Fruit fly (Drosophila melanogaster) whole organism, embryonic: ENCODE results near the gene Oatp26F.

Experiments
- Bgb ChIP-seq: fragments of 200-800 bp; sonication (Bioruptor generic); IDR thresholded peaks from 2 replicates; pipeline ENCODE4 v1.3.6; 2022; ENCODE audit warnings: missing biosample characterization, missing genetic modification characterization; ENCODE audit not compliant: partially characterized antibody
- CG10565 ChIP-seq: fragments of 200-800 bp; sonication (Bioruptor generic); optimal IDR thresholded peaks from 3 replicates; lab custom pipeline; 2016; ENCODE audit warnings: missing biosample characterization, mild to moderate bottlenecking, missing genetic modification characterization
- CG14441 ChIP-seq: fragments of 200-800 bp; sonication (Bioruptor generic); IDR thresholded peaks from 2 replicates; pipeline ENCODE4 v1.3.6; 2022; ENCODE audit warnings: missing biosample characterization, missing genetic modification characterization
- CG1603 ChIP-seq: fragments of 200-800 bp; sonication (Bioruptor generic); optimal IDR thresholded peaks from 2 replicates; lab custom pipeline; 2019; ENCODE audit warnings: missing biosample characterization, mild to moderate bottlenecking, missing genetic modification characterization, moderate library complexity
- CG18011 ChIP-seq: fragments of 200-800 bp; sonication (Bioruptor generic); optimal IDR thresholded peaks from 2 replicates; lab custom pipeline; 2017; ENCODE audit warnings: missing biosample characterization, missing genetic modification characterization, mild to moderate bottlenecking, moderate library complexity, missing genotype
- CG18476 ChIP-seq: fragments of 200-800 bp; sonication (Bioruptor generic); optimal IDR thresholded peaks from 2 replicates; lab custom pipeline; 2016; ENCODE audit warnings: missing biosample characterization, mild to moderate bottlenecking, missing genetic modification characterization
- CG2712 ChIP-seq: fragments of 200-800 bp; optimal IDR thresholded peaks from 3 replicates; lab custom pipeline; 2019; ENCODE audit warnings: missing biosample characterization, mild to moderate bottlenecking, missing genetic modification characterization, moderate library complexity
- CG30403 ChIP-seq: fragments of 200-800 bp; sonication (Bioruptor generic); optimal IDR thresholded peaks from 3 replicates; lab custom pipeline; 2016; ENCODE audit warnings: missing biosample characterization, missing genetic modification characterization
- CG34224 ChIP-seq: fragments of 200-800 bp; sonication (Bioruptor generic); IDR thresholded peaks from 3 replicates; pipeline ENCODE4 v1.3.6; 2022; ENCODE audit warnings: missing biosample characterization, missing genetic modification characterization; ENCODE audit not compliant: partially characterized antibody
- CG3995 ChIP-seq: fragments of 200-800 bp; sonication (Bioruptor generic); optimal IDR thresholded peaks from 3 replicates; lab custom pipeline; 2016; ENCODE audit warnings: missing biosample characterization, missing genetic modification characterization
- CG4360 ChIP-seq: fragments of 200-800 bp; sonication (Bioruptor generic); IDR thresholded peaks from 2 replicates; pipeline ENCODE4 v1.3.6; 2022; ENCODE audit warnings: missing biosample characterization, missing genetic modification characterization
- CG6683 ChIP-seq: fragments of 200-800 bp; sonication (Bioruptor generic); optimal IDR thresholded peaks from 2 replicates; lab custom pipeline; 2017; ENCODE audit warnings: missing biosample characterization, mild to moderate bottlenecking, missing genetic modification characterization, missing genetic modification reagents
- CG7357 ChIP-seq: fragments of 200-800 bp; sonication (Bioruptor generic); IDR thresholded peaks from 3 replicates; pipeline ENCODE4 v1.3.6; 2022; ENCODE audit warnings: missing biosample characterization, missing genetic modification characterization
- CG9437 ChIP-seq: fragments of 200-800 bp; sonication (Bioruptor generic); optimal IDR thresholded peaks from 2 replicates; lab custom pipeline; 2018; ENCODE audit warnings: missing biosample characterization, mild to moderate bottlenecking, missing genetic modification characterization
- CoRest ChIP-seq: fragments of 200-800 bp; sonication (Bioruptor generic); optimal IDR thresholded peaks from 3 replicates; lab custom pipeline; 2018; ENCODE audit warnings: missing biosample characterization, mild to moderate bottlenecking, missing genetic modification characterization, moderate library complexity
- D19B ChIP-seq: fragments of 200-800 bp; sonication (Bioruptor generic); optimal IDR thresholded peaks from 2 replicates; lab custom pipeline; 2017; ENCODE audit warnings: missing biosample characterization, mild to moderate bottlenecking, missing genetic modification characterization
- Dref ChIP-seq: fragments of 200-800 bp; sonication (Bioruptor generic); IDR thresholded peaks from 2 replicates; pipeline ENCODE4 v1.3.6; 2022; ENCODE audit warnings: missing biosample characterization, missing genetic modification characterization
- E2f1 ChIP-seq: fragments of 200-800 bp; sonication (Bioruptor generic); IDR thresholded peaks from 2 replicates; pipeline ENCODE4 v1.3.6; 2022; ENCODE audit warnings: missing biosample characterization, missing genetic modification characterization
- H2.0 ChIP-seq: fragments of 200-800 bp; sonication (Bioruptor generic); IDR thresholded peaks from 2 replicates; pipeline ENCODE4 v1.3.6; 2022; ENCODE audit warnings: missing biosample characterization, missing genetic modification characterization
- Hand ChIP-seq: fragments of 200-800 bp; sonication (Bioruptor generic); optimal IDR thresholded peaks from 2 replicates; lab custom pipeline; 2017; ENCODE audit warnings: mild to moderate bottlenecking, missing biosample characterization, missing genetic modification reagents, missing genetic modification characterization
- Hr51 ChIP-seq, 2 experiments: fragments of 200-800 bp; sonication (Bioruptor generic); optimal IDR thresholded peaks; 2 replicates in 1 of 2; 3 replicates in 1 of 2; lab custom pipeline; 2016 to 2018; ENCODE audit warnings: missing biosample characterization in 2 of 2, missing genetic modification characterization in 2 of 2, mild to moderate bottlenecking in 1 of 2, moderate library complexity in 1 of 2
- Myb ChIP-seq: fragments of 200-800 bp; sonication (Bioruptor generic); optimal IDR thresholded peaks from 2 replicates; lab custom pipeline; 2016; ENCODE audit warnings: missing biosample characterization, missing genetic modification characterization
- Neu2 ChIP-seq: fragments of 200-800 bp; sonication (Bioruptor generic); optimal IDR thresholded peaks from 3 replicates; lab custom pipeline; 2016; ENCODE audit warnings: missing biosample characterization, missing genetic modification characterization, borderline replicate concordance
- Poxn ChIP-seq: fragments of 200-800 bp; sonication (Bioruptor generic); IDR thresholded peaks from 2 replicates; pipeline ENCODE4 v1.3.6; 2022; ENCODE audit warnings: missing biosample characterization, missing genetic modification characterization
- Rx ChIP-seq: fragments of 200-800 bp; sonication (Bioruptor generic); IDR thresholded peaks from 2 replicates; pipeline ENCODE4 v1.3.6; 2022; ENCODE audit warnings: missing biosample characterization, missing genetic modification characterization
- Scr ChIP-seq: fragments of 200-800 bp; sonication (Bioruptor generic); IDR thresholded peaks from 2 replicates; pipeline ENCODE4 v1.3.6; 2022; ENCODE audit warnings: missing biosample characterization, missing genetic modification characterization; ENCODE audit not compliant: partially characterized antibody
- Sry-δ ChIP-seq: fragments of 200-800 bp; sonication (Bioruptor generic); optimal IDR thresholded peaks from 2 replicates; lab custom pipeline; 2016; ENCODE audit warnings: missing biosample characterization, missing genetic modification characterization
- Ssrp ChIP-seq: fragments of 200-800 bp; sonication (Bioruptor generic); optimal IDR thresholded peaks from 2 replicates; lab custom pipeline; 2018; ENCODE audit warnings: missing biosample characterization, mild to moderate bottlenecking, missing genetic modification characterization, moderate library complexity
- az2 ChIP-seq: fragments of 200-800 bp; sonication (Bioruptor generic); optimal IDR thresholded peaks from 3 replicates; lab custom pipeline; 2016; ENCODE audit warnings: missing biosample characterization, missing genetic modification characterization
- bab2 ChIP-seq: fragments of 200-800 bp; sonication (Bioruptor generic); optimal IDR thresholded peaks from 2 replicates; lab custom pipeline; 2016; ENCODE audit warnings: missing biosample characterization, missing genetic modification characterization
- ci ChIP-seq: fragments of 200-800 bp; sonication (Bioruptor generic); IDR thresholded peaks from 3 replicates; pipeline ENCODE4 v1.3.6; 2022; ENCODE audit warnings: missing biosample characterization, missing genetic modification characterization
- emc ChIP-seq: fragments of 200-800 bp; sonication (Bioruptor generic); optimal IDR thresholded peaks from 2 replicates; lab custom pipeline; 2016; ENCODE audit warnings: missing biosample characterization, missing genetic modification characterization
- en ChIP-seq: fragments of 200-800 bp; sonication (Bioruptor generic); optimal IDR thresholded peaks from 2 replicates; lab custom pipeline; 2016; ENCODE audit warnings: missing biosample characterization, missing genetic modification characterization
- esg ChIP-seq: fragments of 200-800 bp; sonication (Bioruptor generic); conservative IDR thresholded peaks from 2 replicates; pipeline ENCODE4 v1.3.6; 2022; ENCODE audit warnings: missing biosample characterization, missing genetic modification characterization
- ewg ChIP-seq: fragments of 200-800 bp; sonication (Bioruptor generic); optimal IDR thresholded peaks from 3 replicates; lab custom pipeline; 2017; ENCODE audit warnings: mild to moderate bottlenecking, missing biosample characterization, missing genetic modification reagents, missing genetic modification characterization
- fu2 ChIP-seq: fragments of 200-800 bp; sonication (Bioruptor generic); optimal IDR thresholded peaks from 2 replicates; lab custom pipeline; 2016; ENCODE audit warnings: missing biosample characterization, missing genetic modification characterization
- gce ChIP-seq: fragments of 200-800 bp; sonication (Bioruptor generic); IDR thresholded peaks from 3 replicates; pipeline ENCODE4 v1.3.6; 2022; ENCODE audit warnings: missing biosample characterization, missing genetic modification characterization
- gro ChIP-seq: fragments of 200-800 bp; sonication (Bioruptor generic); optimal IDR thresholded peaks from 2 replicates; lab custom pipeline; 2016; ENCODE audit warnings: missing biosample characterization, missing genetic modification characterization
- hbn ChIP-seq: fragments of 200-800 bp; sonication (Bioruptor generic); IDR thresholded peaks from 2 replicates; pipeline ENCODE4 v1.3.6; 2022; ENCODE audit warnings: missing biosample characterization, missing genetic modification characterization; ENCODE audit not compliant: partially characterized antibody
- ken ChIP-seq: fragments of 200-800 bp; sonication (Bioruptor generic); IDR thresholded peaks from 3 replicates; pipeline ENCODE4 v1.3.6; 2022; ENCODE audit warnings: missing biosample characterization, missing genetic modification characterization
- odd ChIP-seq: fragments of 200-800 bp; sonication (Bioruptor generic); optimal IDR thresholded peaks from 2 replicates; lab custom pipeline; 2017; ENCODE audit warnings: missing biosample characterization, mild to moderate bottlenecking, missing genetic modification characterization
- onecut ChIP-seq: fragments of 200-800 bp; sonication (Bioruptor generic); IDR thresholded peaks from 2 replicates; pipeline ENCODE4 v1.3.6; 2022; ENCODE audit warnings: missing biosample characterization, missing genetic modification characterization
- psq ChIP-seq: fragments of 200-800 bp; sonication (Bioruptor generic); optimal IDR thresholded peaks from 2 replicates; lab custom pipeline; 2017; ENCODE audit warnings: missing biosample characterization, missing genetic modification characterization
- pum ChIP-seq: fragments of 200-800 bp; sonication (Bioruptor generic); optimal IDR thresholded peaks from 2 replicates; lab custom pipeline; 2016; ENCODE audit warnings: missing biosample characterization, missing genetic modification characterization
- sd ChIP-seq: fragments of 200-800 bp; sonication (Bioruptor generic); optimal IDR thresholded peaks from 3 replicates; lab custom pipeline; 2018; ENCODE audit warnings: missing biosample characterization, mild to moderate bottlenecking, missing genetic modification characterization, moderate library complexity
- seq ChIP-seq: fragments of 200-800 bp; sonication (Bioruptor generic); IDR thresholded peaks from 2 replicates; pipeline ENCODE4 v1.3.6; 2022; ENCODE audit warnings: missing biosample characterization, missing genetic modification characterization
- sob ChIP-seq: fragments of 200-800 bp; sonication (Bioruptor generic); IDR thresholded peaks from 2 replicates; pipeline ENCODE4 v1.3.6; 2022; ENCODE audit warnings: missing biosample characterization, missing genetic modification characterization
- tgo ChIP-seq: fragments of 200-800 bp; sonication (Bioruptor generic); IDR thresholded peaks from 3 replicates; pipeline ENCODE4 v1.3.6; 2022; ENCODE audit warnings: missing biosample characterization, missing genetic modification characterization
- trem ChIP-seq: fragments of 200-800 bp; optimal IDR thresholded peaks from 3 replicates; lab custom pipeline; 2019; ENCODE audit warnings: missing biosample characterization, mild to moderate bottlenecking, missing genetic modification characterization, moderate library complexity
- yki ChIP-seq: fragments of >200 bp; optimal IDR thresholded peaks from 3 replicates; lab custom pipeline; 2018

Oatp26F gene

dm6 chr2L:6613156-6613555 is 19.1 kb downstream of the Oatp26F start:
- TF ChIP-seq Hr51 (GFP tag; optimal IDR thresholded peaks at IDR 0.05; lab: Kevin White, UChicago) (no peak), fu2 (GFP tag; lab: Kevin White, UChicago) (no peak), en (GFP tag; lab: Kevin White, UChicago) (no peak), tgo (GFP tag; lab: Robert Waterston, UW) (no peak), odd (no peak), ci (no peak), CG6683 (GFP tag; lab: Kevin White, UChicago) (no peak), CG18476 (no peak), CG18011 (GFP tag; lab: Kevin White, UChicago) (peak; percentile 54), yki (lab: Kevin White, UChicago) (no peak), onecut (GFP tag; lab: Robert Waterston, UW) (peak; percentile 95), Poxn (GFP tag; lab: Robert Waterston, UW) (no peak), CG7357 (GFP tag; lab: Robert Waterston, UW) (no peak), CG10565 (GFP tag; lab: Kevin White, UChicago) (no peak)

dm6 chr2L:6612477-6613004 is 19.7 kb downstream of the Oatp26F start:
- TF ChIP-seq hbn (GFP tag; lab: Robert Waterston, UW) (no peak), sd (tag; lab: Kevin White, UChicago) (peak; percentile 99), CG30403 (GFP tag; lab: Kevin White, UChicago) (peak; percentile 100), ewg (GFP tag; lab: Kevin White, UChicago) (peak; percentile 100), CG3995 (GFP tag; lab: Kevin White, UChicago) (peak; percentile 96), H2.0 (peak; percentile 100), az2 (GFP tag; lab: Kevin White, UChicago) (peak; percentile 100), Rx (GFP tag; lab: Robert Waterston, UW) (peak; percentile 100), Sry-δ (peak; percentile 92), trem (tag; lab: Kevin White, UChicago) (peak; percentile 98), Hand (peak; percentile 100), gce (GFP tag; lab: Robert Waterston, UW) (peak; percentile 100), CG14441 (GFP tag; lab: Robert Waterston, UW) (peak; percentile 100), Hr51 (GFP tag; optimal IDR thresholded peaks at IDR 0.05; lab: Kevin White, UChicago) (peak; percentile 100), CG2712 (peak; percentile 100), CG4360 (GFP tag; lab: Robert Waterston, UW) (peak; percentile 97), Scr (peak; percentile 36), ken (GFP tag; lab: Robert Waterston, UW) (peak; percentile 100), Ssrp (tag; lab: Kevin White, UChicago) (peak; percentile 100), emc (GFP tag; lab: Kevin White, UChicago) (peak; percentile 100), D19B (GFP tag; lab: Kevin White, UChicago) (peak; percentile 99), CoRest (tag; lab: Kevin White, UChicago) (peak; percentile 100), Bgb (GFP tag; lab: Robert Waterston, UW) (peak; percentile 51), pum (GFP tag; lab: Kevin White, UChicago) (peak; percentile 100), psq (peak; percentile 99), gro (GFP tag; lab: Kevin White, UChicago) (peak; percentile 100), CG1603 (tag; lab: Kevin White, UChicago) (peak; percentile 100), Neu2 (GFP tag; lab: Kevin White, UChicago) (peak; percentile 99), esg (GFP tag; lab: Robert Waterston, UW) (peak; percentile 100), Myb (GFP tag; lab: Kevin White, UChicago) (peak; percentile 98), seq (GFP tag; lab: Robert Waterston, UW) (peak; percentile 100), sob (GFP tag; lab: Robert Waterston, UW) (peak; percentile 100), CG34224 (peak; percentile 33; the same call in 2 of the 3 replicates), E2f1 (GFP tag; lab: Robert Waterston, UW) (peak; percentile 100), Dref (GFP tag; lab: Robert Waterston, UW) (peak; percentile 63), CG9437 (GFP tag; lab: Kevin White, UChicago) (peak; percentile 98), bab2 (GFP tag; lab: Kevin White, UChicago) (peak; percentile 100)
